Fruit fly (Drosophila melanogaster) whole organism, embryonic: ENCODE measurements around the gene CG9150.

Source experiments
- CG11247 ChIP-seq: fragments of 200-800 bp; sonication (Bioruptor generic); IDR thresholded peaks from 2 replicates; pipeline ENCODE4 v1.3.6; 2022; ENCODE audit warnings: missing biosample characterization, missing genetic modification characterization
- CG13287 ChIP-seq: fragments of 200-800 bp; sonication (Bioruptor generic); IDR thresholded peaks from 2 replicates; pipeline ENCODE4 v1.3.6; 2022; ENCODE audit warnings: missing biosample characterization, missing genetic modification characterization; ENCODE audit not compliant: partially characterized antibody
- CG14965 ChIP-seq: fragments of 200-800 bp; sonication (Bioruptor generic); optimal IDR thresholded peaks from 2 replicates; lab custom pipeline; 2016; ENCODE audit warnings: missing biosample characterization, missing genetic modification characterization, borderline replicate concordance
- CG3995 ChIP-seq: fragments of 200-800 bp; sonication (Bioruptor generic); optimal IDR thresholded peaks from 3 replicates; lab custom pipeline; 2016; ENCODE audit warnings: missing biosample characterization, missing genetic modification characterization
- CG4404 ChIP-seq: fragments of 200-800 bp; sonication (Bioruptor generic); IDR thresholded peaks from 2 replicates; pipeline ENCODE4 v1.3.6; 2022; ENCODE audit warnings: missing biosample characterization, missing genetic modification characterization
- GATAe ChIP-seq: fragments of 200-800 bp; sonication (Bioruptor generic); conservative IDR thresholded peaks from 2 replicates; pipeline ENCODE4 v1.3.6; 2022; ENCODE audit warnings: missing biosample characterization, missing genetic modification characterization
- Lhr ChIP-seq: fragments of 200-800 bp; sonication (Bioruptor generic); optimal IDR thresholded peaks from 3 replicates; lab custom pipeline; 2017; ENCODE audit warnings: mild to moderate bottlenecking, missing biosample characterization, missing genetic modification reagents, missing genetic modification characterization
- MBD-R2 ChIP-seq: fragments of 200-800 bp; sonication (Bioruptor generic); IDR thresholded peaks from 2 replicates; pipeline ENCODE4 v1.3.6; 2022; ENCODE audit warnings: missing biosample characterization, missing genetic modification characterization
- croc ChIP-seq: fragments of 200-800 bp; sonication (Bioruptor generic); conservative IDR thresholded peaks from 3 replicates; pipeline ENCODE4 v1.3.6; 2022; ENCODE audit warnings: missing biosample characterization, missing genetic modification characterization
- ewg ChIP-seq: fragments of 200-800 bp; sonication (Bioruptor generic); optimal IDR thresholded peaks from 3 replicates; lab custom pipeline; 2017; ENCODE audit warnings: mild to moderate bottlenecking, missing biosample characterization, missing genetic modification reagents, missing genetic modification characterization

DNA sequence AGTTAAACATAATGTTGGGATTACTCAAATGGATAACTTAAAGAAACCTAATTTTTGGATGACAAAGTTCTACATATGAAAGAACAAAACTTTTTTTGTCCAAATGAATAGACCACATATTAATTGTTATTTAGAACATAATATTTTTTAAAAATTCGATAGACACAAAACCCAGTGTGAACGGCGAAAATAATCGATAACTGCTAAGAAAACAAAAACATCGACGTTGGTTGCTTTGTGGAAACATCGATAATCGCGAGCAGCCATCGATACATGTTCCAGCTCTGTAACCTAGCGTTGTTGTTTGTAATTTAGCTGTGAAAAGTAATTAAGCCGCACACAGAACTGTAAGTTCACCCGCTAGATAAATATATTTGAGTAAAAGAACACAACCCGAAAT lies 17.8 kb downstream of the CG9150 start, which contains the start of gene CG9135:
- no peak for TF ChIP-seq croc (GFP tag; lab: Robert Waterston, UW)
- TF ChIP-seq CG4404 (GFP tag; lab: Robert Waterston, UW) = no peak
- peak; percentile 79 for TF ChIP-seq MBD-R2 (GFP tag; lab: Robert Waterston, UW)
- TF ChIP-seq ewg (GFP tag; lab: Kevin White, UChicago) = no peak
- peak; percentile 99 for TF ChIP-seq CG13287 (GFP tag; lab: Robert Waterston, UW)
- no peak for TF ChIP-seq GATAe (GFP tag; lab: Robert Waterston, UW)
- peak; percentile 60 for TF ChIP-seq CG3995
- TF ChIP-seq Lhr (GFP tag; lab: Kevin White, UChicago) = peak; percentile 56
- no peak for TF ChIP-seq CG11247 (GFP tag; lab: Robert Waterston, UW)
- no peak for TF ChIP-seq CG14965 (GFP tag; lab: Kevin White, UChicago)
